Worm (Caenorhabditis elegans) whole organism, early embryonic: Measurements from ENCODE around the gene F07F6.2.

Experiments used
- ama-1 ChIP-seq: fragments of 150-350 bp; optimal IDR thresholded peaks from 2 replicates; lab custom pipeline; 2014
- flt-1 ChIP-seq: fragments of 200-800 bp; sonication (Bioruptor generic); IDR thresholded peaks from 2 replicates; pipeline ENCODE4 v1.3.6; 2022; ENCODE audit warnings: missing genetic modification characterization, missing compliant biosample characterization
- hmbx-1 ChIP-seq: sonication (generic microtip); optimal IDR thresholded peaks from 2 replicates; lab custom pipeline; 2016; ENCODE audit warnings: mild to moderate bottlenecking, missing genetic modification characterization, missing compliant biosample characterization
- tbx-37 ChIP-seq: fragments of 200-800 bp; sonication (Bioruptor generic); conservative IDR thresholded peaks from 2 replicates; pipeline ENCODE4 v1.3.6; 2022; ENCODE audit warnings: missing genetic modification reagents, missing genetic modification characterization, missing compliant biosample characterization

ce11 chrII:5447381-5447780, 17.4 kb downstream of the F07F6.2 start, which contains the start of gene cex-1:
- TF ChIP-seq hmbx-1: no peak
- no peak for TF ChIP-seq tbx-37 (GFP tag; lab: Robert Waterston, UW)
- TF ChIP-seq ama-1: no peak
- no peak for TF ChIP-seq flt-1
